Worm (Caenorhabditis elegans) whole organism, early embryonic: ENCODE data around the gene H03G16.1.

ENCODE experiments used
- B0310.2 ChIP-seq: sonication (generic microtip); optimal IDR thresholded peaks from 2 replicates; lab custom pipeline; 2016; ENCODE audit warnings: mild to moderate bottlenecking, missing genetic modification characterization, missing compliant biosample characterization
- F13C5.2 ChIP-seq: sonication (generic microtip); optimal IDR thresholded peaks from 2 replicates; lab custom pipeline; 2017; ENCODE audit warnings: mild to moderate bottlenecking, missing genetic modification characterization, inconsistent platforms, missing compliant biosample characterization
- aly-1 ChIP-seq: sonication (generic microtip); optimal IDR thresholded peaks from 2 replicates; lab custom pipeline; 2016; ENCODE audit warnings: missing genetic modification characterization, missing compliant biosample characterization
- ama-1 ChIP-seq: fragments of 150-350 bp; optimal IDR thresholded peaks from 2 replicates; lab custom pipeline; 2014
- ceh-13 ChIP-seq: fragments of 200-800 bp; sonication (Bioruptor generic); optimal IDR thresholded peaks from 2 replicates; lab custom pipeline; 2018; ENCODE audit warnings: mild to moderate bottlenecking, missing genetic modification characterization, missing compliant biosample characterization
- ceh-36 ChIP-seq: sonication (generic microtip); optimal IDR thresholded peaks from 2 replicates; lab custom pipeline; 2016; ENCODE audit warnings: missing genetic modification characterization, inconsistent platforms, missing compliant biosample characterization
- ets-7 ChIP-seq: sonication (generic microtip); optimal IDR thresholded peaks from 2 replicates; lab custom pipeline; 2016; ENCODE audit warnings: missing genotype, missing genetic modification characterization, missing compliant biosample characterization
- flt-1 ChIP-seq: fragments of 200-800 bp; sonication (Bioruptor generic); IDR thresholded peaks from 2 replicates; pipeline ENCODE4 v1.3.6; 2022; ENCODE audit warnings: missing genetic modification characterization, missing compliant biosample characterization
- hmbx-1 ChIP-seq: sonication (generic microtip); optimal IDR thresholded peaks from 2 replicates; lab custom pipeline; 2016; ENCODE audit warnings: mild to moderate bottlenecking, missing genetic modification characterization, missing compliant biosample characterization
- hmg-4 ChIP-seq: fragments of 200-800 bp; sonication (Bioruptor generic); optimal IDR thresholded peaks from 2 replicates; lab custom pipeline; 2018; ENCODE audit warnings: mild to moderate bottlenecking, missing genetic modification characterization, missing compliant biosample characterization
- hnd-1 ChIP-seq: sonication (generic microtip); optimal IDR thresholded peaks from 2 replicates; lab custom pipeline; 2016; ENCODE audit warnings: missing genetic modification characterization, missing compliant biosample characterization
- pes-1 ChIP-seq: fragments of 200-800 bp; sonication (Bioruptor generic); IDR thresholded peaks from 2 replicates; pipeline ENCODE4 v1.3.6; 2022; ENCODE audit warnings: missing genetic modification reagents, missing genetic modification characterization, missing compliant biosample characterization
- scrt-1 ChIP-seq: fragments of 200-800 bp; sonication (Bioruptor generic); IDR thresholded peaks from 2 replicates; pipeline ENCODE4 v1.3.6; 2022; ENCODE audit warnings: missing genetic modification characterization, missing compliant biosample characterization
- sea-1 ChIP-seq: fragments of 200-800 bp; sonication (Bioruptor generic); conservative IDR thresholded peaks from 2 replicates; pipeline ENCODE4 v1.3.6; 2022; ENCODE audit warnings: missing genetic modification characterization, missing compliant biosample characterization
- tbx-11 ChIP-seq: fragments of 200-800 bp; sonication (Bioruptor generic); IDR thresholded peaks from 2 replicates; pipeline ENCODE4 v1.3.6; 2022; ENCODE audit warnings: missing genetic modification characterization, missing compliant biosample characterization
- tbx-37 ChIP-seq: fragments of 200-800 bp; sonication (Bioruptor generic); conservative IDR thresholded peaks from 2 replicates; pipeline ENCODE4 v1.3.6; 2022; ENCODE audit warnings: missing genetic modification reagents, missing genetic modification characterization, missing compliant biosample characterization
- tra-4 ChIP-seq: sonication (generic microtip); optimal IDR thresholded peaks from 2 replicates; lab custom pipeline; 2017; ENCODE audit warnings: missing genetic modification characterization, missing compliant biosample characterization

The H03G16.1 gene

ce11 chrX:15092775-15093386 lies 39.2 kb downstream of the H03G16.1 start:
- no peak for TF ChIP-seq hmg-4 (GFP tag; lab: Kevin White, UChicago)
- no peak for TF ChIP-seq scrt-1 (GFP tag; lab: Robert Waterston, UW)
- no peak for TF ChIP-seq F13C5.2
- TF ChIP-seq B0310.2: no peak
- no peak for TF ChIP-seq ets-7
- no peak for TF ChIP-seq aly-1 (tag; lab: Kevin White, UChicago)
- TF ChIP-seq sea-1 (GFP tag; lab: Robert Waterston, UW): no peak
- no peak for TF ChIP-seq tra-4 (tag; lab: Kevin White, UChicago)
- no peak for TF ChIP-seq hmbx-1
- no peak for TF ChIP-seq tbx-11 (GFP tag; lab: Robert Waterston, UW)
- no peak for TF ChIP-seq ceh-13 (GFP tag; lab: Kevin White, UChicago)
- no peak for TF ChIP-seq ama-1 (lab: Kevin White, UChicago)
- TF ChIP-seq hnd-1: no peak
- no peak for TF ChIP-seq flt-1 (GFP tag; lab: Robert Waterston, UW)
- no peak for TF ChIP-seq pes-1
- TF ChIP-seq ceh-36 (tag; lab: Kevin White, UChicago): no peak
- no peak for TF ChIP-seq tbx-37 (GFP tag; lab: Robert Waterston, UW)

ce11 chrX:15094973-15095372 lies 41.3 kb downstream of the H03G16.1 start, which contains the start of gene F09B12.7:
Gene F09B12.7 (minus strand): TSS chrX:15095073.
- TF ChIP-seq ceh-36 (tag; lab: Kevin White, UChicago): no peak
- TF ChIP-seq ceh-13 (GFP tag; lab: Kevin White, UChicago): no peak
- TF ChIP-seq ets-7: no peak
- no peak for TF ChIP-seq hnd-1
- no peak for TF ChIP-seq hmg-4 (GFP tag; lab: Kevin White, UChicago)
- TF ChIP-seq tbx-37 (GFP tag; lab: Robert Waterston, UW): no peak
- no peak for TF ChIP-seq B0310.2
- TF ChIP-seq pes-1: no peak

- TF ChIP-seq pes-1 (no peak), ama-1 (lab: Kevin White, UChicago) (no peak), flt-1 (GFP tag; lab: Robert Waterston, UW) (no peak), sea-1 (GFP tag; lab: Robert Waterston, UW) (no peak), hmbx-1 (no peak), tbx-37 (GFP tag; lab: Robert Waterston, UW) (no peak), aly-1 (tag; lab: Kevin White, UChicago) (no peak), tbx-11 (GFP tag; lab: Robert Waterston, UW) (no peak), hmg-4 (GFP tag; lab: Kevin White, UChicago) (no peak), ets-7 (no peak), scrt-1 (GFP tag; lab: Robert Waterston, UW) (no peak), hnd-1 (no peak), F13C5.2 (no peak), tra-4 (tag; lab: Kevin White, UChicago) (no peak), ceh-36 (tag; lab: Kevin White, UChicago) (no peak), B0310.2 (no peak), ceh-13 (GFP tag; lab: Kevin White, UChicago) (no peak)
Measured at ce11 chrX:15096277-15096676, 42.6 kb downstream of the H03G16.1 start.

ce11 chrX:15097763-15098162 lies 44.1 kb downstream of the H03G16.1 start, which contains the start of gene F09B12.3:
Gene F09B12.3 (minus strand): TSS chrX:15097954.
- TF ChIP-seq tra-4 (tag; lab: Kevin White, UChicago): no peak
- TF ChIP-seq F13C5.2: no peak
- TF ChIP-seq scrt-1 (GFP tag; lab: Robert Waterston, UW): no peak
- no peak for TF ChIP-seq pes-1

ce11 chrX:15100369-15100963 lies 46.8 kb downstream of the H03G16.1 start, which contains the start of gene dhhc-1:
Gene dhhc-1 (minus strand): TSS chrX:15100419.
- TF ChIP-seq ama-1 (lab: Kevin White, UChicago) (no peak), F13C5.2 (peak; percentile 28), tbx-11 (GFP tag; lab: Robert Waterston, UW) (no peak), hmg-4 (GFP tag; lab: Kevin White, UChicago) (peak; percentile 45)

- TF ChIP-seq tbx-37 (GFP tag; lab: Robert Waterston, UW) (no peak), tbx-11 (GFP tag; lab: Robert Waterston, UW) (no peak), hnd-1 (no peak), ama-1 (lab: Kevin White, UChicago) (no peak), ceh-36 (tag; lab: Kevin White, UChicago) (no peak)
Measured at ce11 chrX:15103481-15103880, 49.8 kb downstream of the H03G16.1 start.
